Worm (Caenorhabditis elegans): Measurements from ENCODE around the gene ZC513.2.

The ZC513.2 gene

ce11 chrV:8024752-8025151 is 29.5 kb upstream of the ZC513.2 start, which contains the start of gene F43H9.3 (continued):
- no peak for TF ChIP-seq duxl-1 (tag; optimal IDR thresholded peaks at IDR 0.05; ENCODE audit: poor library complexity)
- no peak for TF ChIP-seq madf-5 (GFP tag; IDR thresholded peaks at IDR 0.05)
- no peak for TF ChIP-seq ctbp-1 (GFP tag; IDR thresholded peaks at IDR 0.05)
- TF ChIP-seq ztf-11 (tag; optimal IDR thresholded peaks at IDR 0.05), result no peak
- no peak for TF ChIP-seq nhr-6 (tag; optimal IDR thresholded peaks at IDR 0.05)
- no peak for TF ChIP-seq php-3 (GFP tag; IDR thresholded peaks at IDR 0.05)
- no peak for TF ChIP-seq sdz-12 (GFP tag; optimal IDR thresholded peaks at IDR 0.05)
- TF ChIP-seq jun-1 (tag; optimal IDR thresholded peaks at IDR 0.05), result no peak
- TF ChIP-seq pha-4 (GFP tag; IDR thresholded peaks at IDR 0.05), result no peak
- no peak for TF ChIP-seq pha-4 (tag; optimal IDR thresholded peaks at IDR 0.05)
- TF ChIP-seq unc-62 (GFP tag; optimal IDR thresholded peaks at IDR 0.05 in 1 of 2), result peak in 1 of 2 experiments; percentile 46
- TF ChIP-seq unc-62 (tag; optimal IDR thresholded peaks at IDR 0.05), result no peak
- no peak for TF ChIP-seq ama-1 (optimal IDR thresholded peaks at IDR 0.05)
- no peak for TF ChIP-seq madf-9 (GFP tag; conservative IDR thresholded peaks at IDR 0.05)
- TF ChIP-seq spr-1 (tag; optimal IDR thresholded peaks at IDR 0.05), result no peak
- TF ChIP-seq mep-1 (tag; optimal IDR thresholded peaks at IDR 0.05), result no peak
- no peak for TF ChIP-seq Y75B8A.6 (GFP tag; IDR thresholded peaks at IDR 0.05)
- TF ChIP-seq dve-1 (tag; optimal IDR thresholded peaks at IDR 0.05; ENCODE audit: insufficient read depth), result no peak
- TF ChIP-seq zip-11 (GFP tag; IDR thresholded peaks at IDR 0.05), result no peak
- TF ChIP-seq dpl-1 (GFP tag; optimal IDR thresholded peaks at IDR 0.05), result peak; percentile 38
- no peak for TF ChIP-seq mdl-1 (tag; optimal IDR thresholded peaks at IDR 0.05)

DNA sequence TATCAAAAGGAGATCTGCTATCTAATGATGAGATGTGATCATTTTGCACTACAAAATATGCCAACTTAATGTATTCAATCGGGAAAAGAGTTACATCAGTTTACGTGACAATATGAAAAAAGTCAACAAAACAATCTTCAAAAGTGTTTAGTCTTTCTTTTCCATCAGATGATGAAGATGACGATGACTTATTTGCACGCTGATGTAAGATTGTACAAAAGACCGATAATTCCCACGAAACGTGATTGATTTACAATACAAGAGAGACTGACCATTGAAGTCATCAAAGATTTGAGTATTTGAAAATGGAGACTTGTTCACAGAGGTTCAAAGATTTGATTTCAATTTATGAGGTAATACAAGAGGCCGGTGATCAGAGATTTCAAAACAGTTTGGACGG is 29.0 kb upstream of the ZC513.2 start:
- TF ChIP-seq hif-1 (tag; optimal IDR thresholded peaks at IDR 0.05) (peak in 1 of 2 experiments; percentile 43), T26A8.4 (GFP tag; IDR thresholded peaks at IDR 0.05) (no peak), hlh-30 (tag; optimal IDR thresholded peaks at IDR 0.05; ENCODE audit: insufficient read depth) (peak; percentile 23), ztf-7 (tag; optimal IDR thresholded peaks at IDR 0.05) (peak; percentile 83), nhr-28 (tag; optimal IDR thresholded peaks at IDR 0.05) (peak; percentile 64), madf-5 (GFP tag; IDR thresholded peaks at IDR 0.05) (no peak)

- TF ChIP-seq unc-62 (GFP tag; optimal IDR thresholded peaks at IDR 0.05 in 1 of 2) (peak in 1 of 2 experiments; percentile 99), unc-62 (tag; optimal IDR thresholded peaks at IDR 0.05) (no peak), nhr-42 (GFP tag; IDR thresholded peaks at IDR 0.05) (no peak), hlh-11 (tag; optimal IDR thresholded peaks at IDR 0.05) (peak; percentile 51), mxl-2 (GFP tag; conservative IDR thresholded peaks at IDR 0.05) (no peak), php-3 (GFP tag; IDR thresholded peaks at IDR 0.05) (no peak), cey-2 (tag; optimal IDR thresholded peaks at IDR 0.05; ENCODE audit: borderline replicate concordance, insufficient read depth) (peak; percentile 86), ama-1 (optimal IDR thresholded peaks at IDR 0.05) (no peak), nhr-111 (GFP tag; optimal IDR thresholded peaks at IDR 0.05) (no peak), aha-1 (tag) (peak; percentile 71), hmg-1.1 (GFP tag; IDR thresholded peaks at IDR 0.05) (no peak), tra-1 (GFP tag; IDR thresholded peaks at IDR 0.05) (no peak), jun-1 (tag; optimal IDR thresholded peaks at IDR 0.05) (no peak), mdt-29 (GFP tag; IDR thresholded peaks at IDR 0.05) (no peak), dve-1 (tag; optimal IDR thresholded peaks at IDR 0.05; ENCODE audit: insufficient read depth) (no peak), spr-1 (tag; optimal IDR thresholded peaks at IDR 0.05) (no peak), nhr-48 (tag; optimal IDR thresholded peaks at IDR 0.05) (peak; percentile 73), mep-1 (tag; optimal IDR thresholded peaks at IDR 0.05) (peak; percentile 9), dmd-6 (GFP tag; IDR thresholded peaks at IDR 0.05) (peak; percentile 76), duxl-1 (tag; optimal IDR thresholded peaks at IDR 0.05; ENCODE audit: poor library complexity) (no peak), nhr-77 (tag; optimal IDR thresholded peaks at IDR 0.05) (no peak), spr-3 (GFP tag; optimal IDR thresholded peaks at IDR 0.05) (no peak), daf-12 (tag; optimal IDR thresholded peaks at IDR 0.05) (no peak), gei-8 (GFP tag; optimal IDR thresholded peaks at IDR 0.05) (no peak), fos-1 (tag; optimal IDR thresholded peaks at IDR 0.05) (no peak), mdl-1 (tag; optimal IDR thresholded peaks at IDR 0.05) (peak; percentile 79 to 89), saeg-2 (GFP tag; IDR thresholded peaks at IDR 0.05) (no peak), lin-39 (tag; optimal IDR thresholded peaks at IDR 0.05) (no peak), T26A8.4 (GFP tag; IDR thresholded peaks at IDR 0.05) (no peak), nhr-102 (tag; optimal IDR thresholded peaks at IDR 0.05) (no peak), nhr-10 (tag; optimal IDR thresholded peaks at IDR 0.05) (no peak), zip-2 (tag; optimal IDR thresholded peaks at IDR 0.05) (no peak), Y75B8A.6 (GFP tag; IDR thresholded peaks at IDR 0.05) (no peak)
Measured at ce11 chrV:8026343-8026742, 27.9 kb upstream of the ZC513.2 start, which contains the start of gene F43H9.4. Gene F43H9.4 (plus strand): TSS chrV:8026708.

Data from whole organism, L4 larva.